Comparison of ENCODE assay signal across 4 fruit fly cellular contexts in the genomic region with DNA sequence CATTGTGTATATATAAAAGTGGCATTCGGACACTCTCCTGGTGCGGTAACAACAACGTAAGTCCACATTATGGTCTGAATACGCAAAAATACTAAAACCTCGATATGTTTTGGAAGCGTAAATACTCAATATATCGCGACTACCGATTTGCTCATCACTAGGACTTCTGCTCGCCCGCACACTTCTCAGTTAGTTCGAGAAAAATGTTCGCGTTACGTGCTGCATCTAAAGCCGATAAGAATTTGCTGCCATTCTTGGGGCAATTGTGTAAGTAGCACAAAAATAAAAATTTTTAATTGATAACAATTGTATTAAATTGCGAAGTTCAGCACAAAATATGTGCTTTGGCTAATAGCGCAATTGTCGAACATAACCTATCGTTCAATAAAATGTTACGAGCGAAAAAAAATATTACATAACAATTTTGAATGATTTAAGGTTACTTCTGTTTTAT.
TF ChIP-seq lines count a peak whose summit lies in the region.

A gene (minus strand): TSS at position 71 of the 454 bp plus-strand sequence.

TF ChIP-seq in whole organism, adult, 20 proteins besides CTCF, POLR2A, EP300 and RAD21 (continued from another document):
- TF ChIP-seq cic (GFP tag; optimal IDR thresholded peaks at IDR 0.05; lab: Kevin White, UChicago) (peak; percentile 32), CG7101 (tag; optimal IDR thresholded peaks at IDR 0.05; lab: Kevin White, UChicago) (peak; percentile 48), Hr96 (GFP tag; optimal IDR thresholded peaks at IDR 0.05; lab: Kevin White, UChicago) (no peak)

TF ChIP-seq in whole organism, embryonic, 481 proteins besides CTCF, POLR2A, EP300 and RAD21 (continued from another document and continues in another):
- no peak for TF ChIP-seq jumu (GFP tag; optimal IDR thresholded peaks at IDR 0.05; lab: Kevin White, UChicago)
- peak; percentile 64; the same call in 1 of the 2 replicates for TF ChIP-seq nerfin-2 (GFP tag; IDR thresholded peaks at IDR 0.05; lab: Robert Waterston, UW; ENCODE audit: partially characterized antibody)
- TF ChIP-seq CG34224 (GFP tag; IDR thresholded peaks at IDR 0.05; lab: Robert Waterston, UW; ENCODE audit: partially characterized antibody), result peak; percentile 71
- TF ChIP-seq sna (GFP tag; IDR thresholded peaks at IDR 0.05; lab: Robert Waterston, UW; ENCODE audit: partially characterized antibody), result no peak; the same call in 1 of the 2 replicates
- TF ChIP-seq en (GFP tag; optimal IDR thresholded peaks at IDR 0.05; lab: Kevin White, UChicago), result no peak
- peak; percentile 13 for TF ChIP-seq CG2120 (GFP tag; optimal IDR thresholded peaks at IDR 0.05; lab: Kevin White, UChicago)
- TF ChIP-seq CG17359 (tag; optimal IDR thresholded peaks at IDR 0.05; lab: Kevin White, UChicago), result peak; percentile 33
- TF ChIP-seq Nf-YC (tag; optimal IDR thresholded peaks at IDR 0.05; lab: Kevin White, UChicago), result peak; percentile 41
- TF ChIP-seq CG13296 (GFP tag; optimal IDR thresholded peaks at IDR 0.05; lab: Kevin White, UChicago), result peak; percentile 66
- peak; percentile 70; the same call in 1 of the 2 replicates for TF ChIP-seq CG42726 (GFP tag; IDR thresholded peaks at IDR 0.05; lab: Robert Waterston, UW; ENCODE audit: partially characterized antibody)
- peak; percentile 20 for TF ChIP-seq mam (GFP tag; optimal IDR thresholded peaks at IDR 0.05; lab: Kevin White, UChicago)
- TF ChIP-seq CG32767 (GFP tag; IDR thresholded peaks at IDR 0.05; lab: Robert Waterston, UW), result no peak
- TF ChIP-seq CG8089 (GFP tag; optimal IDR thresholded peaks at IDR 0.05; lab: Kevin White, UChicago), result peak; percentile 56
- no peak for TF ChIP-seq HmgD (GFP tag; optimal IDR thresholded peaks at IDR 0.05; lab: Kevin White, UChicago)
- no peak for TF ChIP-seq Fer2 (tag; optimal IDR thresholded peaks at IDR 0.05; lab: Kevin White, UChicago)
- TF ChIP-seq CG6765 (GFP tag; optimal IDR thresholded peaks at IDR 0.05; lab: Kevin White, UChicago), result peak; percentile 75
- TF ChIP-seq ci (GFP tag; IDR thresholded peaks at IDR 0.05; lab: Robert Waterston, UW), result no peak
- no peak for TF ChIP-seq CG6254 (GFP tag; optimal IDR thresholded peaks at IDR 0.05; lab: Kevin White, UChicago)
- TF ChIP-seq lbe (GFP tag; optimal IDR thresholded peaks at IDR 0.05; lab: Kevin White, UChicago), result peak; percentile 52
- no peak for TF ChIP-seq ken (GFP tag; IDR thresholded peaks at IDR 0.05; lab: Robert Waterston, UW)
- TF ChIP-seq CG4854 (GFP tag; optimal IDR thresholded peaks at IDR 0.05; lab: Kevin White, UChicago), result peak; percentile 28
- TF ChIP-seq CG17829 (tag; optimal IDR thresholded peaks at IDR 0.05; lab: Kevin White, UChicago), result peak; percentile 57
- peak; percentile 22; the same call in 1 of the 2 replicates for TF ChIP-seq CG14014 (GFP tag; IDR thresholded peaks at IDR 0.05; lab: Robert Waterston, UW)
- TF ChIP-seq Mes4 (GFP tag; optimal IDR thresholded peaks at IDR 0.05; lab: Kevin White, UChicago), result peak; percentile 57
- TF ChIP-seq CG17912 (GFP tag; optimal IDR thresholded peaks at IDR 0.05; lab: Kevin White, UChicago), result peak; percentile 82
- no peak for TF ChIP-seq CG6272 (GFP tag; IDR thresholded peaks at IDR 0.05; lab: Robert Waterston, UW)
- TF ChIP-seq CG7839 (tag; optimal IDR thresholded peaks at IDR 0.05; lab: Kevin White, UChicago), result no peak
- peak; percentile 2 for TF ChIP-seq CG18476 (GFP tag; optimal IDR thresholded peaks at IDR 0.05; lab: Kevin White, UChicago)
- TF ChIP-seq ems (GFP tag; optimal IDR thresholded peaks at IDR 0.05; lab: Kevin White, UChicago), result peak; percentile 23
- peak in 1 of 2 experiments; percentile 99 for TF ChIP-seq Pdp1 (GFP tag; optimal IDR thresholded peaks at IDR 0.05; lab: Kevin White, UChicago)
- TF ChIP-seq ssp (GFP tag; IDR thresholded peaks at IDR 0.05; lab: Robert Waterston, UW), result peak; percentile 94
- TF ChIP-seq CG11723 (GFP tag; optimal IDR thresholded peaks at IDR 0.05; lab: Kevin White, UChicago), result peak; percentile 78
- TF ChIP-seq vfl (GFP tag; optimal IDR thresholded peaks at IDR 0.05; lab: Kevin White, UChicago), result no peak
- TF ChIP-seq onecut (GFP tag; IDR thresholded peaks at IDR 0.05; lab: Robert Waterston, UW), result 0 out of 2 replicates have a peak, but pooled peaks have one; percentile 12
- peak; percentile 6 for TF ChIP-seq dmrt11E (tag; optimal IDR thresholded peaks at IDR 0.05; lab: Kevin White, UChicago)
- peak; percentile 46 for TF ChIP-seq CG4328 (GFP tag; optimal IDR thresholded peaks at IDR 0.05; lab: Kevin White, UChicago)
- peak; percentile 74 for TF ChIP-seq CG17568 (GFP tag; optimal IDR thresholded peaks at IDR 0.05; lab: Kevin White, UChicago)
- TF ChIP-seq CG7745 (tag; optimal IDR thresholded peaks at IDR 0.05; lab: Kevin White, UChicago), result no peak
- no peak for TF ChIP-seq CG5180 (GFP tag; optimal IDR thresholded peaks at IDR 0.05; lab: Kevin White, UChicago)

TF ChIP-seq in whole organism, prepupa, 60 proteins besides CTCF, POLR2A, EP300 and RAD21 (continued from another document):
- TF ChIP-seq Ets21C (GFP tag; optimal IDR thresholded peaks at IDR 0.05; lab: Kevin White, UChicago) (peak; percentile 33), dsx (GFP tag; optimal IDR thresholded peaks at IDR 0.05; lab: Kevin White, UChicago; ENCODE audit: poor library complexity, severe bottlenecking) (no peak), OdsH (GFP tag; optimal IDR thresholded peaks at IDR 0.05; lab: Kevin White, UChicago) (peak; percentile 2), CG34406 (GFP tag; optimal IDR thresholded peaks at IDR 0.05; lab: Kevin White, UChicago) (no peak), CG31627 (GFP tag; optimal IDR thresholded peaks at IDR 0.05; lab: Kevin White, UChicago) (no peak), Ets96B (tag; optimal IDR thresholded peaks at IDR 0.05; lab: Kevin White, UChicago) (peak; percentile 18), CG8319 (GFP tag; optimal IDR thresholded peaks at IDR 0.05; lab: Kevin White, UChicago) (no peak), vri (GFP tag; optimal IDR thresholded peaks at IDR 0.05; lab: Kevin White, UChicago) (peak; percentile 98), Lpt (GFP tag; optimal IDR thresholded peaks at IDR 0.05; lab: Kevin White, UChicago) (no peak), CG11762 (GFP tag; optimal IDR thresholded peaks at IDR 0.05; lab: Kevin White, UChicago; ENCODE audit: insufficient read depth) (no peak), net (GFP tag; optimal IDR thresholded peaks at IDR 0.05; lab: Kevin White, UChicago) (no peak), fd59A (GFP tag; optimal IDR thresholded peaks at IDR 0.05; lab: Kevin White, UChicago) (no peak), Eip75B (GFP tag; optimal IDR thresholded peaks at IDR 0.05; lab: Kevin White, UChicago) (peak; percentile 16), CG8632 (GFP tag; optimal IDR thresholded peaks at IDR 0.05; lab: Kevin White, UChicago) (no peak), Met (GFP tag; optimal IDR thresholded peaks at IDR 0.05; lab: Kevin White, UChicago) (peak; percentile 43), Gug (GFP tag; IDR thresholded peaks at IDR 0.05; lab: Robert Waterston, UW) (no peak), lz (GFP tag; optimal IDR thresholded peaks at IDR 0.05; lab: Kevin White, UChicago) (peak; percentile 43), CG6854 (GFP tag; optimal IDR thresholded peaks at IDR 0.05; lab: Kevin White, UChicago) (no peak), CG3032 (tag; optimal IDR thresholded peaks at IDR 0.05; lab: Kevin White, UChicago) (peak; percentile 10), Sox15 (GFP tag; optimal IDR thresholded peaks at IDR 0.05; lab: Kevin White, UChicago) (no peak), Smox (GFP tag; optimal IDR thresholded peaks at IDR 0.05; lab: Kevin White, UChicago) (peak; percentile 28), Blimp-1 (GFP tag; optimal IDR thresholded peaks at IDR 0.05; lab: Kevin White, UChicago) (no peak), CG6276 (GFP tag; optimal IDR thresholded peaks at IDR 0.05; lab: Kevin White, UChicago) (no peak), CG7368 (GFP tag; optimal IDR thresholded peaks at IDR 0.05; lab: Kevin White, UChicago) (no peak), CG6163 (GFP tag; IDR thresholded peaks at IDR 0.05; lab: Robert Waterston, UW) (no peak), Hr4 (GFP tag; optimal IDR thresholded peaks at IDR 0.05; lab: Kevin White, UChicago) (no peak), Sox102F (GFP tag; optimal IDR thresholded peaks at IDR 0.05; lab: Kevin White, UChicago) (peak; percentile 58), cyc (GFP tag; optimal IDR thresholded peaks at IDR 0.05; lab: Kevin White, UChicago) (peak; percentile 19), Hr39 (GFP tag; optimal IDR thresholded peaks at IDR 0.05; lab: Kevin White, UChicago) (no peak)

TF ChIP-seq in whole organism, wandering third instar larva, 38 proteins besides CTCF, POLR2A, EP300 and RAD21 (continued from another document):
- TF ChIP-seq Mio (GFP tag; optimal IDR thresholded peaks at IDR 0.05; lab: Kevin White, UChicago), result no peak
- TF ChIP-seq Jra (GFP tag; optimal IDR thresholded peaks at IDR 0.05; lab: Kevin White, UChicago), result peak; percentile 49
- TF ChIP-seq Rel (GFP tag; optimal IDR thresholded peaks at IDR 0.05; lab: Kevin White, UChicago), result no peak
- TF ChIP-seq Rel (tag; optimal IDR thresholded peaks at IDR 0.05; lab: Kevin White, UChicago), result no peak
- TF ChIP-seq CrebA (GFP tag; optimal IDR thresholded peaks at IDR 0.05; lab: Kevin White, UChicago; ENCODE audit: borderline replicate concordance), result no peak
- no peak for TF ChIP-seq lola (GFP tag; optimal IDR thresholded peaks at IDR 0.05; lab: Kevin White, UChicago)
- TF ChIP-seq sage (GFP tag; optimal IDR thresholded peaks at IDR 0.05; lab: Kevin White, UChicago), result no peak
- TF ChIP-seq Hr78 (GFP tag; optimal IDR thresholded peaks at IDR 0.05; lab: Kevin White, UChicago), result no peak
